Fruit fly (Drosophila melanogaster): Measurements from ENCODE around the gene HP1b.

HP1b gene

dm6 chrX:9060078-9060477 lies 20.8 kb upstream of the HP1b start (continued):
- TF ChIP-seq Hr39 (GFP tag; optimal IDR thresholded peaks at IDR 0.05) = peak; percentile 78
- TF ChIP-seq CG1621 (tag; optimal IDR thresholded peaks at IDR 0.05) = peak; percentile 76
- peak; percentile 75 for TF ChIP-seq CG4318 (GFP tag; optimal IDR thresholded peaks at IDR 0.05)
- TF ChIP-seq CG6163 (GFP tag; IDR thresholded peaks at IDR 0.05) = peak; percentile 93
- TF ChIP-seq Eip75B (GFP tag; optimal IDR thresholded peaks at IDR 0.05) = peak; percentile 76
- peak; percentile 39 for TF ChIP-seq fd85E (GFP tag; optimal IDR thresholded peaks at IDR 0.05)
- peak; percentile 83 for TF ChIP-seq CG10631 (GFP tag; optimal IDR thresholded peaks at IDR 0.05)
- peak; percentile 85 for TF ChIP-seq net (GFP tag; optimal IDR thresholded peaks at IDR 0.05)
- peak; percentile 73 for TF ChIP-seq spab (GFP tag; optimal IDR thresholded peaks at IDR 0.05)
- TF ChIP-seq acj6 (GFP tag; optimal IDR thresholded peaks at IDR 0.05) = peak; percentile 83
- peak; percentile 85 for TF ChIP-seq CG6792 (GFP tag; optimal IDR thresholded peaks at IDR 0.05)
- TF ChIP-seq CG15336 (GFP tag; IDR thresholded peaks at IDR 0.05) = peak; percentile 95
- TF ChIP-seq Eip78C (GFP tag) = peak; percentile 94
- peak; percentile 83 for TF ChIP-seq esn (GFP tag; optimal IDR thresholded peaks at IDR 0.05)
- TF ChIP-seq dsx (GFP tag; optimal IDR thresholded peaks at IDR 0.05; ENCODE audit: poor library complexity, severe bottlenecking) = peak; percentile 75
- TF ChIP-seq CG6808 (GFP tag; optimal IDR thresholded peaks at IDR 0.05) = peak; percentile 74
- TF ChIP-seq CG9139 (GFP tag; optimal IDR thresholded peaks at IDR 0.05) = no peak
- TF ChIP-seq ss (GFP tag; optimal IDR thresholded peaks at IDR 0.05) = peak; percentile 61 to 69
- TF ChIP-seq Gug (GFP tag; IDR thresholded peaks at IDR 0.05) = peak; percentile 82
- TF ChIP-seq CG8119 (GFP tag; IDR thresholded peaks at IDR 0.05) = peak; percentile 92
- peak; percentile 71 for TF ChIP-seq CG8319 (GFP tag; optimal IDR thresholded peaks at IDR 0.05)
- TF ChIP-seq CG32006 (GFP tag; optimal IDR thresholded peaks at IDR 0.05) = peak; percentile 90
- TF ChIP-seq fd59A (GFP tag; optimal IDR thresholded peaks at IDR 0.05) = peak; percentile 71
- TF ChIP-seq Blimp-1 (GFP tag; optimal IDR thresholded peaks at IDR 0.05) = peak; percentile 60
- TF ChIP-seq CG16779 (tag; optimal IDR thresholded peaks at IDR 0.05) = peak; percentile 43
- TF ChIP-seq CG10669 (GFP tag; optimal IDR thresholded peaks at IDR 0.05) = peak; percentile 84
- TF ChIP-seq eg (GFP tag; IDR thresholded peaks at IDR 0.05) = peak; percentile 92
- peak; percentile 82 for TF ChIP-seq CG8632 (GFP tag; optimal IDR thresholded peaks at IDR 0.05)
- peak; percentile 86 for TF ChIP-seq CG3919 (GFP tag; optimal IDR thresholded peaks at IDR 0.05)
- peak; percentile 26 for TF ChIP-seq Eip93F (GFP tag; optimal IDR thresholded peaks at IDR 0.05)
- peak; percentile 73 for TF ChIP-seq CG7368 (GFP tag; optimal IDR thresholded peaks at IDR 0.05)
- TF ChIP-seq vri (GFP tag; optimal IDR thresholded peaks at IDR 0.05) = no peak
- peak; percentile 82 for TF ChIP-seq Sox102F (GFP tag; optimal IDR thresholded peaks at IDR 0.05)
- peak; percentile 79 for TF ChIP-seq Met (GFP tag; optimal IDR thresholded peaks at IDR 0.05)

dm6 chrX:9061299-9061698 lies 19.6 kb upstream of the HP1b start:
- TF ChIP-seq CG15336 (GFP tag; IDR thresholded peaks at IDR 0.05) (peak; percentile 50; the same call in 1 of the 2 replicates), CG7368 (GFP tag; optimal IDR thresholded peaks at IDR 0.05) (peak; percentile 15), Sox15 (GFP tag; optimal IDR thresholded peaks at IDR 0.05) (no peak), dac (GFP tag; optimal IDR thresholded peaks at IDR 0.05) (peak; percentile 29), CG32006 (GFP tag; optimal IDR thresholded peaks at IDR 0.05) (peak; percentile 66), eg (GFP tag; IDR thresholded peaks at IDR 0.05) (peak; percentile 52; the same call in 1 of the 3 replicates), CG4318 (GFP tag; optimal IDR thresholded peaks at IDR 0.05) (peak; percentile 52), CG31627 (GFP tag; optimal IDR thresholded peaks at IDR 0.05) (peak; percentile 14), Gug (GFP tag; IDR thresholded peaks at IDR 0.05) (peak; percentile 25; the same call in 1 of the 2 replicates), fd59A (GFP tag; optimal IDR thresholded peaks at IDR 0.05) (no peak), esn (GFP tag; optimal IDR thresholded peaks at IDR 0.05) (peak; percentile 35), net (GFP tag; optimal IDR thresholded peaks at IDR 0.05) (peak; percentile 40), CG8119 (GFP tag; IDR thresholded peaks at IDR 0.05) (peak; percentile 62), Ets21C (GFP tag; optimal IDR thresholded peaks at IDR 0.05) (no peak), CG6276 (GFP tag; optimal IDR thresholded peaks at IDR 0.05) (peak; percentile 66), Hr39 (GFP tag; optimal IDR thresholded peaks at IDR 0.05) (peak; percentile 16), Sox102F (GFP tag; optimal IDR thresholded peaks at IDR 0.05) (peak; percentile 23), CG16779 (tag; optimal IDR thresholded peaks at IDR 0.05) (peak; percentile 30), Hr4 (GFP tag; optimal IDR thresholded peaks at IDR 0.05) (peak; percentile 71), CG10669 (GFP tag; optimal IDR thresholded peaks at IDR 0.05) (peak; percentile 37), cyc (GFP tag; optimal IDR thresholded peaks at IDR 0.05) (no peak), CG3032 (tag; optimal IDR thresholded peaks at IDR 0.05) (peak; percentile 1), CG8632 (GFP tag; optimal IDR thresholded peaks at IDR 0.05) (peak; percentile 49), CG1621 (tag; optimal IDR thresholded peaks at IDR 0.05) (no peak), CG8319 (GFP tag; optimal IDR thresholded peaks at IDR 0.05) (peak; percentile 26), Eip75B (GFP tag; optimal IDR thresholded peaks at IDR 0.05) (peak; percentile 39), Sox14 (GFP tag; optimal IDR thresholded peaks at IDR 0.05) (no peak), Met (GFP tag; optimal IDR thresholded peaks at IDR 0.05) (peak; percentile 34), CG6854 (GFP tag; optimal IDR thresholded peaks at IDR 0.05) (no peak), CG6163 (GFP tag; IDR thresholded peaks at IDR 0.05) (0 out of 3 replicates have a peak, but pooled peaks have one; percentile 19), lz (GFP tag; optimal IDR thresholded peaks at IDR 0.05) (no peak), spab (GFP tag; optimal IDR thresholded peaks at IDR 0.05) (no peak), Ets96B (tag; optimal IDR thresholded peaks at IDR 0.05) (peak; percentile 13), CG11294 (GFP tag; IDR thresholded peaks at IDR 0.05) (no peak)
